Fruit fly (Drosophila melanogaster): ENCODE data around the gene CG14229.

CG14229 gene

dm6 chrX:19668405-19668804 lies 26.6 kb downstream of the CG14229 start (continued):
- TF ChIP-seq Sox102F (GFP tag; optimal IDR thresholded peaks at IDR 0.05) (peak; percentile 99), Lpt (GFP tag; optimal IDR thresholded peaks at IDR 0.05) (peak; percentile 98), eg (GFP tag; IDR thresholded peaks at IDR 0.05) (peak; percentile 97), Smox (GFP tag; optimal IDR thresholded peaks at IDR 0.05) (peak; percentile 99), Eip93F (GFP tag; optimal IDR thresholded peaks at IDR 0.05) (peak; percentile 99), Ets96B (tag; optimal IDR thresholded peaks at IDR 0.05) (peak; percentile 96), CG9139 (GFP tag; optimal IDR thresholded peaks at IDR 0.05) (peak; percentile 96), topi (GFP tag; optimal IDR thresholded peaks at IDR 0.05) (peak; percentile 99), Gug (GFP tag; IDR thresholded peaks at IDR 0.05) (peak; percentile 97), Eip75B (GFP tag; optimal IDR thresholded peaks at IDR 0.05) (peak; percentile 99), Hr39 (GFP tag; optimal IDR thresholded peaks at IDR 0.05) (peak; percentile 100), Met (GFP tag; optimal IDR thresholded peaks at IDR 0.05) (peak; percentile 99), CG6792 (GFP tag; optimal IDR thresholded peaks at IDR 0.05) (peak; percentile 99), CG6854 (GFP tag; optimal IDR thresholded peaks at IDR 0.05) (peak; percentile 98), CG8319 (GFP tag; optimal IDR thresholded peaks at IDR 0.05) (peak; percentile 98), fd85E (GFP tag; optimal IDR thresholded peaks at IDR 0.05) (peak; percentile 96), CG11762 (GFP tag; optimal IDR thresholded peaks at IDR 0.05; ENCODE audit: insufficient read depth) (peak; percentile 97)

DNA sequence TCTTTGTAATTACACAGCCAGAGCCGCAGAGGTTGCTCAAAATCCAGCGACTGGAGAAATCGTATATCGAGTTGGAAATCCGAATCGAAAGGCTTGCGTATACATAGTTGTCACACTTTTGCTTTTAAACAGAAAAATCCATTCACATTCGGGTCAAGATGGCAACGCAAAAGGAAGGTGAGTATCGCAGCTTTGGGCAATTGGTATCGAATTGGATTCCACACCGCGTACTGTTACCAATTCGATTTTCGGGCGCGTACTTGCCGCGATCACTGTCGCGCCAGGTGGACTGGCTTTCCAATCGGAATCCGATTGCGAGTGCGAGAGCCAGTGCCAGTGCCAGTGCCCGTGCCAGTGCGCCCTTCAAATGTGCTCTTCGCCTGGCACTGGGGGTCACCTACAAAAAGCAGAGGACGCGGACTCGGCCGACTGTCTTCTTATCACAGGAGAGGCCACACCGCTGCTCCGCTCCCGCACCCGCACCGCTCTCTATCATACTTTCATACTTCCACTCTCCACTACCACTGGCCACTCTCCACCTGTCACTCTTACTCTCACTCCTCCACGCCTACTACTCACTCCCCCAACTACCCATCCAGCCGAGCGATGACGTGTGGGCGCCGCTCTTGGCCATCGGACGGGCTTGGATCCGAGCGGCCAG lies 27.5 kb downstream of the CG14229 start:
- TF ChIP-seq achi (GFP tag; optimal IDR thresholded peaks at IDR 0.05) (no peak), esn (GFP tag; optimal IDR thresholded peaks at IDR 0.05) (no peak), CG32006 (GFP tag; optimal IDR thresholded peaks at IDR 0.05) (no peak), Blimp-1 (GFP tag; optimal IDR thresholded peaks at IDR 0.05) (peak; percentile 25), CG10631 (GFP tag; optimal IDR thresholded peaks at IDR 0.05) (no peak), CG6854 (GFP tag; optimal IDR thresholded peaks at IDR 0.05) (no peak), svp (GFP tag) (peak; percentile 74)

DNA sequence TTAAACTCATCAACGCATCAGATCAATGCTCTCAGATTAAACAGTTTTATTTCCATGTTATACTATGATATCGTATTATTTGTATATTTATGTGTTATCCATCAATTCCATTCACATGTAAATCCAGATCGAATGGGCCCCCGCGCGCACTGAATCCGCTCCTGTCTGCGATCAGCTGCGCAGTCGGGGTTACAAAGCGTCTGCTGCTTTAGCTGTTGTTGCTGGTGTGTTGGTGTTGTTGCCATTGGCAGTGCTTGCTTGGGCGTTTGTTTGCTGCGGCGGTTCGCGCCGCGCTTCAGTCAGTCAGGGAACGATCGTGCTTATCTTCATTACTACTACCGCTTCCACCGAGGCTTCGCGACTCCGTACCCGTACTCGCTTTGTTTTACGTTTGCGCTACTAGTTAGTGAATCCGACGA lies 28.1 kb downstream of the CG14229 start, which contains the start of gene Zw:
Zw (plus strand) TSS at position 262 of the 419 bp plus-strand sequence.
- TF ChIP-seq fd59A (GFP tag; optimal IDR thresholded peaks at IDR 0.05), result peak; percentile 9
- peak; percentile 57 for TF ChIP-seq Smox (GFP tag; optimal IDR thresholded peaks at IDR 0.05)
- no peak for TF ChIP-seq Blimp-1 (GFP tag; optimal IDR thresholded peaks at IDR 0.05)
- TF ChIP-seq Ets21C (GFP tag; optimal IDR thresholded peaks at IDR 0.05), result peak; percentile 60
- peak; percentile 19 for TF ChIP-seq Sox15 (GFP tag; optimal IDR thresholded peaks at IDR 0.05)
- TF ChIP-seq OdsH (GFP tag; optimal IDR thresholded peaks at IDR 0.05), result peak; percentile 39
- no peak for TF ChIP-seq fd85E (GFP tag; optimal IDR thresholded peaks at IDR 0.05)
- TF ChIP-seq CG6792 (GFP tag; optimal IDR thresholded peaks at IDR 0.05), result peak; percentile 49
- no peak for TF ChIP-seq CG6276 (GFP tag; optimal IDR thresholded peaks at IDR 0.05)
- TF ChIP-seq fkh (GFP tag; optimal IDR thresholded peaks at IDR 0.05), result peak; percentile 44
- peak; percentile 44 for TF ChIP-seq Eip93F (GFP tag; optimal IDR thresholded peaks at IDR 0.05)
- TF ChIP-seq salr (GFP tag; optimal IDR thresholded peaks at IDR 0.05), result peak in 1 of 2 experiments; percentile 30
- peak; percentile 43; the same call in 1 of the 2 replicates for TF ChIP-seq CG15336 (GFP tag; IDR thresholded peaks at IDR 0.05)
- peak; percentile 38 for TF ChIP-seq Ets96B (tag; optimal IDR thresholded peaks at IDR 0.05)
- TF ChIP-seq Eip75B (GFP tag; optimal IDR thresholded peaks at IDR 0.05), result peak; percentile 53
- TF ChIP-seq CG6163 (GFP tag; IDR thresholded peaks at IDR 0.05), result peak; percentile 71
- peak; percentile 18 for TF ChIP-seq CG11762 (GFP tag; optimal IDR thresholded peaks at IDR 0.05; ENCODE audit: insufficient read depth)
- no peak for TF ChIP-seq CG8119 (GFP tag; IDR thresholded peaks at IDR 0.05)
- TF ChIP-seq Hr39 (GFP tag; optimal IDR thresholded peaks at IDR 0.05), result peak; percentile 73
- TF ChIP-seq pdm3 (GFP tag; optimal IDR thresholded peaks at IDR 0.05), result peak; percentile 67
- peak; percentile 72 for TF ChIP-seq Met (GFP tag; optimal IDR thresholded peaks at IDR 0.05)
- peak; percentile 65 for TF ChIP-seq Sox14 (GFP tag; optimal IDR thresholded peaks at IDR 0.05)
- peak; percentile 19 for TF ChIP-seq CG16779 (tag; optimal IDR thresholded peaks at IDR 0.05)
- peak; percentile 4 for TF ChIP-seq CG7368 (GFP tag; optimal IDR thresholded peaks at IDR 0.05)
- peak; percentile 65 for TF ChIP-seq esn (GFP tag; optimal IDR thresholded peaks at IDR 0.05)
- TF ChIP-seq CG4318 (GFP tag; optimal IDR thresholded peaks at IDR 0.05), result peak; percentile 17
- no peak for TF ChIP-seq CG8319 (GFP tag; optimal IDR thresholded peaks at IDR 0.05)
- TF ChIP-seq dac (GFP tag; optimal IDR thresholded peaks at IDR 0.05), result peak; percentile 16
- TF ChIP-seq ss (GFP tag; optimal IDR thresholded peaks at IDR 0.05), result peak; percentile 15 to 31
- TF ChIP-seq CG3032 (tag; optimal IDR thresholded peaks at IDR 0.05), result peak; percentile 36
- peak; percentile 44 for TF ChIP-seq net (GFP tag; optimal IDR thresholded peaks at IDR 0.05)
- TF ChIP-seq dsx (GFP tag; optimal IDR thresholded peaks at IDR 0.05; ENCODE audit: poor library complexity, severe bottlenecking), result peak; percentile 6
- peak; percentile 39 for TF ChIP-seq CG6808 (GFP tag; optimal IDR thresholded peaks at IDR 0.05)
- no peak for TF ChIP-seq CG10631 (GFP tag; optimal IDR thresholded peaks at IDR 0.05)
